Worm (Caenorhabditis elegans): ENCODE measurements around the gene T19C3.6.

- TF ChIP-seq ama-1 (optimal IDR thresholded peaks at IDR 0.05) (no peak), fos-1 (tag; optimal IDR thresholded peaks at IDR 0.05) (no peak), lin-39 (tag; optimal IDR thresholded peaks at IDR 0.05) (no peak), ztf-11 (tag; optimal IDR thresholded peaks at IDR 0.05) (no peak), elt-1 (tag; optimal IDR thresholded peaks at IDR 0.05) (no peak), aly-2 (tag; optimal IDR thresholded peaks at IDR 0.05) (no peak), zag-1 (tag; optimal IDR thresholded peaks at IDR 0.05) (no peak), jun-1 (tag; optimal IDR thresholded peaks at IDR 0.05) (no peak), mml-1 (tag; optimal IDR thresholded peaks at IDR 0.05) (no peak)
These were observed 3.5 kb downstream of the T19C3.6 start, which contains the start of gene T19C3.5 for ce11 chrIII:627838-628237.

Data from whole organism, L3 larva.